Worm (Caenorhabditis elegans) whole organism, midembryonic: ENCODE data around the gene srd-45.

Source experiments
- T22C8.4 ChIP-seq: fragments of 200-800 bp; sonication (Bioruptor generic); IDR thresholded peaks from 2 replicates; pipeline ENCODE4 v1.3.6; 2022; ENCODE audit warnings: missing genetic modification characterization, missing compliant biosample characterization
- cog-1 ChIP-seq: sonication (generic microtip); optimal IDR thresholded peaks from 2 replicates; lab custom pipeline; 2016; ENCODE audit warnings: missing genetic modification characterization, missing compliant biosample characterization
- flt-1 ChIP-seq: fragments of 200-800 bp; sonication (Bioruptor generic); IDR thresholded peaks from 2 replicates; pipeline ENCODE4 v1.3.6; 2022; ENCODE audit warnings: missing genetic modification characterization, missing compliant biosample characterization
- klf-2 ChIP-seq: fragments of 200-800 bp; sonication (Bioruptor generic); conservative IDR thresholded peaks from 2 replicates; pipeline ENCODE4 v1.3.6; 2022; ENCODE audit warnings: missing genetic modification reagents, missing genetic modification characterization, missing compliant biosample characterization
- med-1 ChIP-seq: sonication (generic microtip); optimal IDR thresholded peaks from 2 replicates; lab custom pipeline; 2017; ENCODE audit warnings: missing genetic modification characterization, mild to moderate bottlenecking, missing compliant biosample characterization, antibody characterized with exemption, missing genetic modification reagents; ENCODE audit not compliant: insufficient read depth
- ref-1 ChIP-seq: fragments of 200-800 bp; sonication (Bioruptor generic); conservative IDR thresholded peaks from 2 replicates; pipeline ENCODE4 v1.3.6; 2022; ENCODE audit warnings: missing genetic modification reagents, missing genetic modification characterization, missing compliant biosample characterization
- tab-1 ChIP-seq: fragments of 200-800 bp; sonication (Bioruptor generic); IDR thresholded peaks from 2 replicates; pipeline ENCODE4 v1.3.6; 2022; ENCODE audit warnings: missing genetic modification characterization, missing compliant biosample characterization
- ztf-23 ChIP-seq: fragments of 200-800 bp; sonication (Bioruptor generic); IDR thresholded peaks from 2 replicates; pipeline ENCODE4 v1.3.6; 2022; ENCODE audit warnings: missing genetic modification reagents, missing genetic modification characterization, missing compliant biosample characterization
- ztf-29 ChIP-seq: fragments of 200-800 bp; sonication (Bioruptor generic); IDR thresholded peaks from 2 replicates; pipeline ENCODE4 v1.3.6; 2022; ENCODE audit warnings: missing genetic modification reagents, missing genetic modification characterization, missing compliant biosample characterization

srd-45 gene

DNA sequence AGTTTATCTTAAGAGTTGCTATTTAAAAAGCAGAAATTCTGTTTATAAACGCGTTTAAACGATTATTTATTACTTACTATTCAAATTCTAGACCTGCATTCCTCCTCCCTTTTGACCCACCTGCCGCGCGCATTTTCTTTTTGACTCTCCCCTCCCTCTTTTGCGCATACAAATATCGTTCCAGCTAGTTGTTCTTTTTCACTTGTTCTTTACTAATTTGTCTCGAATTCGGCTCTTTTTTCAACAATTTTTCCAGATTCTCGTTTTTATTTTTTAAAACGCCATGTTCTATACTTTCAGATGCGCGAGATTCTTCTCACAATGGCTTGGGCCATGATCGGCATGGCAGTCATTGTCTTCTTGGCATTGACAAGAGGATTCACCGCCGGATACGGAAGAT, 36.6 kb downstream of the srd-45 start, which contains the start of gene F19H6.4:
Gene F19H6.4, plus strand, starts transcription at position 301 of the 400 bp plus-strand sequence.
- TF ChIP-seq T22C8.4 (GFP tag; lab: Robert Waterston, UW) = no peak
- no peak for TF ChIP-seq cog-1 (tag; lab: Kevin White, UChicago)
- TF ChIP-seq flt-1 = no peak
- no peak for TF ChIP-seq klf-2

DNA sequence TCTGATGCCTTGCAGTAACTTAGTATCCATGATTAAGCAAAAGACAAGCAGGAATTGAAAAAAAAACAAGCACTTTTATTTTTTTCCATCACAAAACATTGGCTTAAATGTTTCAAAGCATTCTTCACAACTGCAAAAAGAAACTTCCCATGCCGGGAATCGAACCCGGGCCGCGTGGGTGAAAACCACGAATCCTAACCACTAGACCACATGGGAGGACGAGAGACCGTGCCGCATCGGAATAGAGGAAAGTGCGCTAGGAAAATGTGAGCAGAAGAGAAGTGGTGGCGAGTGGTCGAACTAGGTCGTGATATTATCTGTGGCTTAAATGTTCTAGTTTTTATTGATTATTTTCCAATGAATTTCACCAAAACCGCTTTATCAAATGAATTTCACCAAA, 38.7 kb downstream of the srd-45 start:
- TF ChIP-seq ref-1 (GFP tag; lab: Robert Waterston, UW) (peak; percentile 58; the same call in 1 of the 2 replicates), klf-2 (0 out of 2 replicates have a peak, but pooled peaks have one; percentile 34), cog-1 (tag; lab: Kevin White, UChicago) (no peak), tab-1 (GFP tag; lab: Robert Waterston, UW) (peak; percentile 81), T22C8.4 (GFP tag; lab: Robert Waterston, UW) (peak; percentile 62), ztf-29 (GFP tag; lab: Robert Waterston, UW) (peak; percentile 47; the same call in 1 of the 2 replicates), ztf-23 (GFP tag; lab: Robert Waterston, UW) (peak; percentile 85), med-1 (GFP tag; lab: Kevin White, UChicago) (peak; percentile 21), flt-1 (peak; percentile 92)

DNA sequence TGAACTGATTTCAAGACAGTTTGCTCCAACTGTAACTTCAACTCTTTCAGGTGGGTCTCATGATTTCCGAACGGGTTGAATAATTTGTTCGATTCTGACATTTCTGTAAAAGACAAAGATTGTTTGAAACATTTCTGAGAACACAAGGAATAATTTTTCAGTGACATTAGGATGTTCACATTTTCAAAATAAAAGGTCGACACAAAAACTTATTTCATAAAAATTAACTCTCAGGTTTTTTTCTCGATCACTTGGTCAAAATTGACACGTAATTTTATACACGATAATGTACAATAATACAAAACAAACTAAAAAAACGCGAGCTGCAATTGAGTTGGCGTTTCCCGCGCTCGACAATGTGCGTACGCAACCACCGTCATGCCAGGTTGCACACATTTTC, 42.5 kb downstream of the srd-45 start, which contains the start of gene rif-1.2:
Gene rif-1.2, minus strand, starts transcription at position 101 of the 400 bp plus-strand sequence.
- TF ChIP-seq tab-1 (GFP tag; lab: Robert Waterston, UW) (no peak), flt-1 (no peak), med-1 (GFP tag; lab: Kevin White, UChicago) (no peak), cog-1 (tag; lab: Kevin White, UChicago) (no peak), T22C8.4 (GFP tag; lab: Robert Waterston, UW) (no peak), klf-2 (no peak), ztf-23 (GFP tag; lab: Robert Waterston, UW) (no peak), ztf-29 (GFP tag; lab: Robert Waterston, UW) (no peak), ref-1 (GFP tag; lab: Robert Waterston, UW) (no peak)

DNA sequence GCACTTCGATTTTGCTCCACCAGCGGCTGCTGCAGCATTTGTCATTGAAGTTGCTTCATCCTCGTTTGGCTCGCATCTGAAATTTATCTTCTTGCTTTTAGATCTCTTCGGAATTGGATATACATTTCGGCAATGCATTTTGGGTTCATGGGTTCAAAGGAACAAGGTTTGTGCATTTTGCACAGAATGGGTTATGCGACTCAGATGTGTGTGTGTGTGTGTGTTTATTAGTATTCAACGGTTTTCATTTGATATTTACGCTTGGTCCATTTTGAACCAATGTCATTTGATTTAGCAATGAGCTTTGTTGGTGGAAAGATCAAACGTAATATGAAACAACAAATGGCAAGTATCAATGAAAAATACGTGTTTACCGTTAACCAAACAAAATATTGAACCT, 47.0 kb downstream of the srd-45 start:
- TF ChIP-seq ref-1 (GFP tag; lab: Robert Waterston, UW) = no peak
- TF ChIP-seq ztf-23 (GFP tag; lab: Robert Waterston, UW) = no peak
- TF ChIP-seq cog-1 (tag; lab: Kevin White, UChicago) = no peak
- no peak for TF ChIP-seq tab-1 (GFP tag; lab: Robert Waterston, UW)
- no peak for TF ChIP-seq klf-2
- TF ChIP-seq ztf-29 (GFP tag; lab: Robert Waterston, UW) = no peak
- no peak for TF ChIP-seq flt-1
- no peak for TF ChIP-seq med-1 (GFP tag; lab: Kevin White, UChicago)
- no peak for TF ChIP-seq T22C8.4 (GFP tag; lab: Robert Waterston, UW)

DNA sequence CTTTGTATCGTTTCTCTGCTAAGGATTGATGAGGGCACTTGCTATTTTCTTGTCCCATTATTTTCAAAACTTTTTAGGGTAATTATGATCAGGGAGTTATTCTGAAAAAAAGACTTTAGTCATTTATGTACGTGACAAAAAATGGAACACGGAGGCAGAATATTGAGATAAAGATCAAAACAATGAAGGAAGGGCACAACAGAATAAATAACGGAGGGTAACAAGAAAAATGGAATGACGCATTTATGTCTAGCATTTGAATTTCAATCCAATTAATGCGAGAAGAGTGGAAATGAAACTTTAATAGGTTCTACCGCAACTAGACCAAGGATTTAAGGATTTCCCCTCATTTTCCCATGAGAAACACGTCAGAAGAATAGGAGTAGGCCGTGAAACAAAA, 49.5 kb downstream of the srd-45 start, which contains the start of gene glb-13:
Gene glb-13, minus strand, starts transcription at position 101 of the 400 bp plus-strand sequence.
- TF ChIP-seq ref-1 (GFP tag; lab: Robert Waterston, UW) = no peak
